Fruit fly (Drosophila melanogaster) whole organism, prepupa: Measurements from ENCODE around the gene Sgs5bis.

ENCODE experiments used
- Blimp-1 ChIP-seq: fragments of 200-800 bp; sonication (Bioruptor generic); optimal IDR thresholded peaks from 3 replicates; lab custom pipeline; 2017; ENCODE audit warnings: missing biosample characterization, missing genetic modification characterization, mild to moderate bottlenecking, moderate library complexity, missing genetic modification reagents
- CG10669 ChIP-seq: fragments of 200-800 bp; sonication (Bioruptor generic); optimal IDR thresholded peaks from 3 replicates; lab custom pipeline; 2018; ENCODE audit warnings: missing biosample characterization, mild to moderate bottlenecking, missing genetic modification characterization, moderate library complexity
- CG11762 ChIP-seq: fragments of 200-800 bp; sonication (Bioruptor generic); optimal IDR thresholded peaks from 3 replicates; lab custom pipeline; 2016; ENCODE audit warnings: missing biosample characterization, missing genetic modification characterization; ENCODE audit not compliant: insufficient read depth
- CG1621 ChIP-seq: fragments of 200-800 bp; sonication (Bioruptor generic); optimal IDR thresholded peaks from 3 replicates; lab custom pipeline; 2018; ENCODE audit warnings: missing biosample characterization, mild to moderate bottlenecking, missing genetic modification characterization
- CG16779 ChIP-seq: fragments of 200-800 bp; sonication (Bioruptor generic); optimal IDR thresholded peaks from 3 replicates; lab custom pipeline; 2017; ENCODE audit warnings: missing biosample characterization, mild to moderate bottlenecking, missing genetic modification characterization
- CG3032 ChIP-seq: fragments of 200-800 bp; optimal IDR thresholded peaks from 2 replicates; lab custom pipeline; 2019; ENCODE audit warnings: missing biosample characterization, mild to moderate bottlenecking, missing genetic modification characterization, moderate library complexity
- CG31627 ChIP-seq: fragments of 200-800 bp; sonication (Bioruptor generic); optimal IDR thresholded peaks from 3 replicates; lab custom pipeline; 2016; ENCODE audit warnings: missing biosample characterization, missing genetic modification characterization
- CG34406 ChIP-seq: fragments of 200-800 bp; sonication (Bioruptor generic); optimal IDR thresholded peaks from 3 replicates; lab custom pipeline; 2016; ENCODE audit warnings: missing biosample characterization, missing genetic modification characterization
- CG3919 ChIP-seq: fragments of 200-800 bp; sonication (Bioruptor generic); optimal IDR thresholded peaks from 3 replicates; lab custom pipeline; 2016; ENCODE audit warnings: missing biosample characterization, missing genetic modification characterization
- CG4318 ChIP-seq: fragments of 200-800 bp; sonication (Bioruptor generic); optimal IDR thresholded peaks from 3 replicates; lab custom pipeline; 2017; ENCODE audit warnings: missing biosample characterization, mild to moderate bottlenecking, missing genetic modification characterization
- CG6792 ChIP-seq: fragments of 200-800 bp; sonication (Bioruptor generic); optimal IDR thresholded peaks from 3 replicates; lab custom pipeline; 2016; ENCODE audit warnings: missing biosample characterization, missing genetic modification characterization
- CG6808 ChIP-seq: fragments of 200-800 bp; sonication (Bioruptor generic); optimal IDR thresholded peaks from 3 replicates; lab custom pipeline; 2017; ENCODE audit warnings: missing biosample characterization, missing genetic modification characterization, mild to moderate bottlenecking, moderate library complexity, missing genetic modification reagents
- CG6854 ChIP-seq: fragments of 200-800 bp; sonication (Bioruptor generic); optimal IDR thresholded peaks from 2 replicates; lab custom pipeline; 2017; ENCODE audit warnings: missing biosample characterization, mild to moderate bottlenecking, missing genetic modification characterization
- Eip75B ChIP-seq: fragments of 200-800 bp; sonication (Bioruptor generic); optimal IDR thresholded peaks from 3 replicates; lab custom pipeline; 2016; ENCODE audit warnings: missing biosample characterization, missing genetic modification characterization
- Eip78C ChIP-seq: fragments of 200-800 bp; sonication (Bioruptor generic); peaks from one replicate; lab custom pipeline; 2016; ENCODE audit warnings: missing biosample characterization, missing genetic modification characterization
- Ets21C ChIP-seq: fragments of 200-800 bp; sonication (Bioruptor generic); optimal IDR thresholded peaks from 3 replicates; lab custom pipeline; 2016; ENCODE audit warnings: missing biosample characterization, missing genetic modification characterization
- Hr38 ChIP-seq: sonication (Bioruptor generic); optimal IDR thresholded peaks from 2 replicates; lab custom pipeline; 2016; ENCODE audit warnings: missing biosample characterization, missing genetic modification characterization
- Hr39 ChIP-seq: fragments of 200-800 bp; sonication (Bioruptor generic); optimal IDR thresholded peaks from 2 replicates; lab custom pipeline; 2016; ENCODE audit warnings: missing biosample characterization, missing genetic modification characterization
- Met ChIP-seq: fragments of 200-800 bp; sonication (Bioruptor generic); optimal IDR thresholded peaks from 3 replicates; lab custom pipeline; 2016; ENCODE audit warnings: missing biosample characterization, missing genetic modification characterization
- Sox102F ChIP-seq: fragments of 200-800 bp; sonication (Bioruptor generic); optimal IDR thresholded peaks from 2 replicates; lab custom pipeline; 2016; ENCODE audit warnings: missing biosample characterization, mild to moderate bottlenecking, missing genetic modification characterization
- Sox14 ChIP-seq: fragments of 200-800 bp; sonication (Bioruptor generic); optimal IDR thresholded peaks from 3 replicates; lab custom pipeline; 2016; ENCODE audit warnings: missing biosample characterization, missing genetic modification characterization
- Sox15 ChIP-seq: fragments of 200-800 bp; sonication (Bioruptor generic); optimal IDR thresholded peaks from 3 replicates; lab custom pipeline; 2016; ENCODE audit warnings: missing biosample characterization, missing genetic modification characterization
- achi ChIP-seq: fragments of 200-800 bp; sonication (Bioruptor generic); optimal IDR thresholded peaks from 3 replicates; lab custom pipeline; 2016; ENCODE audit warnings: missing biosample characterization, missing genetic modification characterization
- cyc ChIP-seq: fragments of 200-800 bp; sonication (Bioruptor generic); optimal IDR thresholded peaks from 3 replicates; lab custom pipeline; 2016; ENCODE audit warnings: missing biosample characterization, missing genetic modification characterization
- dac ChIP-seq: fragments of 200-800 bp; sonication (Bioruptor generic); optimal IDR thresholded peaks from 2 replicates; lab custom pipeline; 2017; ENCODE audit warnings: missing biosample characterization, mild to moderate bottlenecking, missing genetic modification characterization
- fd85E ChIP-seq: fragments of 200-800 bp; sonication (Bioruptor generic); optimal IDR thresholded peaks from 3 replicates; lab custom pipeline; 2016; ENCODE audit warnings: missing biosample characterization, missing genetic modification characterization
- salr ChIP-seq, 2 experiments: fragments of 200-800 bp; sonication (Bioruptor generic); optimal IDR thresholded peaks; 3 replicates each; lab custom pipeline; 2016 to 2018; ENCODE audit warnings: missing biosample characterization in 2 of 2, missing genetic modification characterization in 2 of 2, mild to moderate bottlenecking in 1 of 2
- ss ChIP-seq, 2 experiments: fragments of 200-800 bp; sonication (Bioruptor generic); optimal IDR thresholded peaks; 2 replicates in 1 of 2; 3 replicates in 1 of 2; lab custom pipeline; 2017 to 2018; ENCODE audit warnings: mild to moderate bottlenecking in 2 of 2, missing biosample characterization in 2 of 2, missing genetic modification characterization in 2 of 2, moderate library complexity in 1 of 2
- vri ChIP-seq: fragments of 200-800 bp; sonication (Bioruptor generic); optimal IDR thresholded peaks from 3 replicates; lab custom pipeline; 2016; ENCODE audit warnings: missing biosample characterization, mild to moderate bottlenecking, missing genetic modification characterization

Sgs5bis gene

dm6 chr3R:17594086-17594485 is at the start of gene Sgs5bis:
Gene Sgs5bis (plus strand): TSS chr3R:17594386.
- TF ChIP-seq Hr39 (GFP tag; lab: Kevin White, UChicago) (no peak), achi (GFP tag; lab: Kevin White, UChicago) (no peak), Eip75B (GFP tag; lab: Kevin White, UChicago) (no peak), Met (GFP tag; lab: Kevin White, UChicago) (no peak), CG3919 (no peak), Sox14 (GFP tag; lab: Kevin White, UChicago) (no peak), Sox102F (GFP tag; lab: Kevin White, UChicago) (no peak), Blimp-1 (GFP tag; lab: Kevin White, UChicago) (no peak), Sox15 (GFP tag; lab: Kevin White, UChicago) (no peak), CG34406 (no peak), fd85E (GFP tag; lab: Kevin White, UChicago) (no peak), cyc (GFP tag; lab: Kevin White, UChicago) (no peak)

dm6 chr3R:17544594-17544993 is 49.6 kb upstream of the Sgs5bis start:
- TF ChIP-seq CG4318 (GFP tag; lab: Kevin White, UChicago) (no peak), ss (GFP tag; optimal IDR thresholded peaks at IDR 0.05; lab: Kevin White, UChicago) (no peak), CG34406 (no peak), vri (GFP tag; lab: Kevin White, UChicago) (no peak)

- TF ChIP-seq vri (GFP tag; lab: Kevin White, UChicago) (peak; percentile 90), achi (GFP tag; lab: Kevin White, UChicago) (peak; percentile 62), CG3919 (no peak), Blimp-1 (GFP tag; lab: Kevin White, UChicago) (peak; percentile 93)
Measured at dm6 chr3R:17546115-17546705, 48.0 kb upstream of the Sgs5bis start, which contains the start of gene Prx3. Gene Prx3 (minus strand): TSS chr3R:17546531.

DNA sequence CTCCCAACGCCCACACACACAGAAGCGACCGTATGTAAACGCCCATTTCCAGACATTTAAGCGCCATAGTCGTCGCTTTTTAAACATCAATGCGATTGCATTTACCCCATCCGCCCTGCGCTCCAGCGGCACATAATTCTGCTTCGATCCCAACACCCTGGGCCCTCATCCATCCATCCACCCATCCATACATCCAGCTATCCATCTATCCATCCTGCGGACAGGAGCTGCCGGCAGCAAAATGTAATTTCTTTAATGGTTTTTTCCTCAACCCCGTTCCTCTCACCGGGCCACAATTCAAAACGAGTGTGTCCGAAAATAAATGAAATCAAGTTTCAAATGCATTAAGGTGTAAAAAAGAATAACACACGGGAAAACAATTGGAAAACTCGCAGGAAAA is 44.2 kb upstream of the Sgs5bis start:
- TF ChIP-seq CG31627 (no peak), Ets21C (GFP tag; lab: Kevin White, UChicago) (no peak), CG1621 (tag; lab: Kevin White, UChicago) (no peak), dac (GFP tag; lab: Kevin White, UChicago) (no peak), Hr38 (no peak), Eip78C (GFP tag; lab: Kevin White, UChicago) (no peak), Sox14 (GFP tag; lab: Kevin White, UChicago) (no peak), CG3032 (tag; lab: Kevin White, UChicago) (no peak), fd85E (GFP tag; lab: Kevin White, UChicago) (no peak), CG34406 (no peak), CG10669 (GFP tag; lab: Kevin White, UChicago) (no peak), salr (GFP tag; optimal IDR thresholded peaks at IDR 0.05; lab: Kevin White, UChicago) (no peak), Sox102F (GFP tag; lab: Kevin White, UChicago) (no peak), ss (GFP tag; optimal IDR thresholded peaks at IDR 0.05; lab: Kevin White, UChicago) (no peak), CG6808 (GFP tag; lab: Kevin White, UChicago) (no peak), CG6792 (GFP tag; lab: Kevin White, UChicago) (no peak), CG16779 (tag; lab: Kevin White, UChicago) (no peak), CG11762 (GFP tag; lab: Kevin White, UChicago) (no peak), Hr39 (GFP tag; lab: Kevin White, UChicago) (no peak)

DNA sequence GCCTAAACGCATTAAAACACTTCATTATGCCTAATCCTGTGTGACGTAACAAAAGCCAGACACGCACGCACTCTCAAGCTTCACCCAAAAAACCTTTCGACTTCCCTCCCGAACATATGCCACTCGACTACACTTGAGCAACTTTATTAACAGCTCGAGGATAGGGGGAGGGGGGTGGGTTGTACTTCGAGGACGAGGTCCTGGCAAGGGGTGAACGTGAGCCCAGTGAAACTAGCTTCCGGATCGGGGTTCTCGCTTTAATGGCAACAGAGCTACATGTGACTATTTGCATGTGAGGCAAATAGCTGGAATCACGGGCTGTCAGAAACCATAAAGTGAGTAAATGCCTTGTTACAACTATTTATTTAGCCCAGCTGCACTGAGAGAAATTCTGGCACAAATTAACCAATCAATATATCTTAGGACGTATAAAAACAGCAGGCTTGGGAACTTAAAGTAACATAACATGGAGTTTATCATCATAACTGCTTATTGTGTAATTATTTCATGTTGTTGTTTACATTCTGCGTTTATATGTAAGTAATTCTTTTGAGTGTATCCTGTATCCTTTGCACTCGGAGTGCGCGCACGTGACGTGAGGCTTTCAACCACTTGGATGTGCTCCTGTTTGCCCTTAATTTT is 43.2 kb upstream of the Sgs5bis start:
- TF ChIP-seq CG31627 = peak; percentile 0
- no peak for TF ChIP-seq CG6854 (GFP tag; lab: Kevin White, UChicago)
- peak; percentile 5 for TF ChIP-seq Sox102F (GFP tag; lab: Kevin White, UChicago)
- TF ChIP-seq, all 60 proteins: peak for 2
